Worm (Caenorhabditis elegans) whole organism, L1 larva: Measurements from ENCODE around the gene W04D2.4.
A peak's percentile ranks its signal among the peaks of the same experiment; 100 is the strongest.

ENCODE experiments used
- C16A3.4 ChIP-seq: fragments of 150-350 bp; optimal IDR thresholded peaks from 2 replicates; lab custom pipeline; 2014; ENCODE audit warnings: missing biosample characterization, missing genetic modification characterization
- C34B4.2 ChIP-seq: sonication (generic microtip); optimal IDR thresholded peaks from 2 replicates; lab custom pipeline; 2017; ENCODE audit warnings: mild to moderate bottlenecking, missing genetic modification characterization, missing compliant biosample characterization
- F16B12.6 ChIP-seq: fragments of 150-350 bp; optimal IDR thresholded peaks from 2 replicates; lab custom pipeline; 2014; ENCODE audit warnings: missing biosample characterization, missing genetic modification characterization
- Y116A8C.19 ChIP-seq: sonication (generic microtip); optimal IDR thresholded peaks from 2 replicates; lab custom pipeline; 2016; ENCODE audit warnings: missing compliant biosample characterization, missing genetic modification characterization, borderline replicate concordance
- alr-1 ChIP-seq: fragments of 200-800 bp; sonication (Bioruptor generic); optimal IDR thresholded peaks from 2 replicates; lab custom pipeline; 2018; ENCODE audit warnings: borderline replicate concordance, mild to moderate bottlenecking, missing genetic modification characterization, missing compliant biosample characterization
- blmp-1 ChIP-seq: fragments of 150-350 bp; optimal IDR thresholded peaks from 2 replicates; lab custom pipeline; 2014; ENCODE audit warnings: missing biosample characterization, missing genetic modification characterization
- ceh-63 ChIP-seq: fragments of 200-800 bp; sonication (Bioruptor generic); optimal IDR thresholded peaks from 2 replicates; lab custom pipeline; 2018; ENCODE audit warnings: mild to moderate bottlenecking, missing genetic modification characterization, missing compliant biosample characterization
- ceh-8 ChIP-seq: fragments of 200-800 bp; sonication (Bioruptor generic); optimal IDR thresholded peaks from 2 replicates; lab custom pipeline; 2018; ENCODE audit warnings: mild to moderate bottlenecking, missing genetic modification characterization, moderate library complexity, missing compliant biosample characterization
- ceh-82 ChIP-seq, 3 experiments: fragments of 150-350 bp in 1 of 3; sonication (generic microtip) in 2 of 3; optimal IDR thresholded peaks; 2 replicates each; lab custom pipeline; 2014 to 2017; ENCODE audit warnings: missing biosample characterization in 3 of 3, missing genetic modification characterization in 3 of 3
- ceh-90 ChIP-seq: sonication (generic microtip); optimal IDR thresholded peaks from 2 replicates; lab custom pipeline; 2016; ENCODE audit warnings: missing genetic modification characterization, missing compliant biosample characterization
- ces-1 ChIP-seq: fragments of 150-350 bp; optimal IDR thresholded peaks from 2 replicates; lab custom pipeline; 2014; ENCODE audit warnings: missing biosample characterization, missing genetic modification reagents, missing genetic modification characterization
- dsc-1 ChIP-seq: sonication (generic microtip); optimal IDR thresholded peaks from 2 replicates; lab custom pipeline; 2016; ENCODE audit warnings: mild to moderate bottlenecking, missing genetic modification characterization, missing compliant biosample characterization
- egl-13 ChIP-seq: sonication (generic microtip); optimal IDR thresholded peaks from 2 replicates; lab custom pipeline; 2016; ENCODE audit warnings: missing genotype, missing genetic modification reagents, missing genetic modification characterization, missing compliant biosample characterization
- elt-2 ChIP-seq: sonication (generic microtip); optimal IDR thresholded peaks from 2 replicates; lab custom pipeline; 2016; ENCODE audit warnings: missing genetic modification characterization, mild to moderate bottlenecking, inconsistent platforms, missing compliant biosample characterization, missing genetic modification reagents
- ets-5 ChIP-seq: fragments of 200-800 bp; sonication (Bioruptor generic); IDR thresholded peaks from 2 replicates; pipeline ENCODE4 v1.3.6; 2022; ENCODE audit warnings: missing genetic modification characterization, missing compliant biosample characterization
- fkh-10 ChIP-seq: sonication (generic microtip); optimal IDR thresholded peaks from 2 replicates; lab custom pipeline; 2017; ENCODE audit warnings: missing biosample characterization, missing genetic modification reagents, missing genetic modification characterization
- fkh-4 ChIP-seq: sonication (generic microtip); optimal IDR thresholded peaks from 2 replicates; lab custom pipeline; 2016; ENCODE audit warnings: missing compliant biosample characterization, missing genetic modification characterization, borderline replicate concordance
- fos-1 ChIP-seq: fragments of 150-350 bp; optimal IDR thresholded peaks from 2 replicates; lab custom pipeline; 2014; ENCODE audit warnings: missing biosample characterization, missing genetic modification characterization
- hlh-4 ChIP-seq: sonication (generic microtip); optimal IDR thresholded peaks from 2 replicates; lab custom pipeline; 2016; ENCODE audit warnings: mild to moderate bottlenecking, missing genetic modification characterization, missing compliant biosample characterization
- lin-14 ChIP-seq: fragments of 200-800 bp; sonication (Bioruptor generic); optimal IDR thresholded peaks from 2 replicates; lab custom pipeline; 2018; ENCODE audit warnings: mild to moderate bottlenecking, missing genetic modification characterization, moderate library complexity, missing compliant biosample characterization
- lir-3 ChIP-seq: sonication (generic microtip); optimal IDR thresholded peaks from 2 replicates; lab custom pipeline; 2016; ENCODE audit warnings: mild to moderate bottlenecking, missing genetic modification characterization, moderate library complexity, missing compliant biosample characterization; ENCODE audit not compliant: poor library complexity
- lsy-2 ChIP-seq, 2 experiments: fragments of 150-350 bp; optimal IDR thresholded peaks; 2 replicates each; lab custom pipeline; 2014; ENCODE audit warnings: missing biosample characterization in 2 of 2, missing genetic modification characterization in 2 of 2
- mep-1 ChIP-seq: fragments of 150-350 bp; optimal IDR thresholded peaks from 2 replicates; lab custom pipeline; 2014; ENCODE audit warnings: missing biosample characterization, missing genetic modification characterization
- nhr-19 ChIP-seq: fragments of 200-800 bp; sonication (Bioruptor generic); conservative IDR thresholded peaks from 2 replicates; pipeline ENCODE4 v1.3.6; 2022; ENCODE audit warnings: missing genetic modification characterization, missing compliant biosample characterization
- nhr-237 ChIP-seq: fragments of 150-350 bp; optimal IDR thresholded peaks from 2 replicates; lab custom pipeline; 2014; ENCODE audit warnings: missing biosample characterization, missing genetic modification characterization
- nhr-47 ChIP-seq: sonication (generic microtip); optimal IDR thresholded peaks from 2 replicates; lab custom pipeline; 2016; ENCODE audit warnings: mild to moderate bottlenecking, missing genetic modification characterization, moderate library complexity, missing compliant biosample characterization
- nhr-71 ChIP-seq: sonication (generic microtip); optimal IDR thresholded peaks from 2 replicates; lab custom pipeline; 2016; ENCODE audit warnings: mild to moderate bottlenecking, missing genetic modification characterization, moderate library complexity, missing compliant biosample characterization
- nhr-76 ChIP-seq: sonication (generic microtip); optimal IDR thresholded peaks from 2 replicates; lab custom pipeline; 2017; ENCODE audit warnings: missing biosample characterization, missing genetic modification characterization
- pag-3 ChIP-seq: sonication (generic microtip); optimal IDR thresholded peaks from 2 replicates; lab custom pipeline; 2017; ENCODE audit warnings: missing genetic modification characterization, mild to moderate bottlenecking, missing compliant biosample characterization, antibody characterized with exemption, borderline replicate concordance; ENCODE audit not compliant: insufficient read depth
- rnt-1 ChIP-seq: sonication (generic microtip); optimal IDR thresholded peaks from 2 replicates; lab custom pipeline; 2016; ENCODE audit warnings: mild to moderate bottlenecking, missing genetic modification characterization, moderate library complexity, missing compliant biosample characterization
- snpc-4 ChIP-seq: fragments of 150-350 bp; optimal IDR thresholded peaks from 2 replicates; lab custom pipeline; 2014; ENCODE audit warnings: missing biosample characterization, missing genetic modification characterization
- snu-23 ChIP-seq: sonication (generic microtip); optimal IDR thresholded peaks from 2 replicates; lab custom pipeline; 2016; ENCODE audit warnings: missing genetic modification characterization, missing compliant biosample characterization
- sptf-1 ChIP-seq: fragments of 150-350 bp; optimal IDR thresholded peaks from 2 replicates; lab custom pipeline; 2014; ENCODE audit warnings: missing biosample characterization, missing genetic modification characterization
- sup-37 ChIP-seq: fragments of 200-800 bp; sonication (Bioruptor generic); optimal IDR thresholded peaks from 2 replicates; lab custom pipeline; 2018; ENCODE audit warnings: mild to moderate bottlenecking, missing genetic modification characterization, missing compliant biosample characterization
- swsn-7 ChIP-seq: sonication (generic microtip); optimal IDR thresholded peaks from 2 replicates; lab custom pipeline; 2016; ENCODE audit warnings: missing genetic modification characterization, missing compliant biosample characterization
- tlp-1 ChIP-seq: fragments of 150-350 bp; optimal IDR thresholded peaks from 2 replicates; lab custom pipeline; 2014; ENCODE audit warnings: missing biosample characterization, missing genetic modification characterization
- unc-130 ChIP-seq: fragments of 150-350 bp; optimal IDR thresholded peaks from 2 replicates; lab custom pipeline; 2017; ENCODE audit warnings: missing biosample characterization, missing genetic modification characterization, inconsistent platforms
- unc-30 ChIP-seq: sonication (generic microtip); optimal IDR thresholded peaks from 2 replicates; lab custom pipeline; 2017; ENCODE audit warnings: missing biosample characterization, missing genetic modification characterization
- unc-86 ChIP-seq: sonication (generic microtip); optimal IDR thresholded peaks from 2 replicates; lab custom pipeline; 2016; ENCODE audit warnings: missing genetic modification characterization, missing compliant biosample characterization
- unc-98 ChIP-seq: fragments of 200-800 bp; sonication (Bioruptor generic); IDR thresholded peaks from 2 replicates; pipeline ENCODE4 v1.3.6; 2022; ENCODE audit warnings: missing genetic modification characterization, missing compliant biosample characterization
- vab-15 ChIP-seq: sonication (generic microtip); optimal IDR thresholded peaks from 2 replicates; lab custom pipeline; 2017; ENCODE audit warnings: missing genotype, mild to moderate bottlenecking, missing genetic modification characterization, missing compliant biosample characterization
- xbp-1 ChIP-seq: sonication (generic microtip); optimal IDR thresholded peaks from 2 replicates; lab custom pipeline; 2016; ENCODE audit warnings: missing genetic modification characterization, missing compliant biosample characterization
- ztf-11 ChIP-seq, 2 experiments: sonication (generic microtip); optimal IDR thresholded peaks; 2 replicates each; lab custom pipeline; 2016 to 2017; ENCODE audit warnings: missing genetic modification characterization in 2 of 2, missing biosample characterization in 1 of 2, missing compliant biosample characterization in 1 of 2
- ztf-4 ChIP-seq: fragments of 150-350 bp; optimal IDR thresholded peaks from 2 replicates; lab custom pipeline; 2014; ENCODE audit warnings: missing biosample characterization, missing genetic modification characterization

W04D2.4 gene

DNA sequence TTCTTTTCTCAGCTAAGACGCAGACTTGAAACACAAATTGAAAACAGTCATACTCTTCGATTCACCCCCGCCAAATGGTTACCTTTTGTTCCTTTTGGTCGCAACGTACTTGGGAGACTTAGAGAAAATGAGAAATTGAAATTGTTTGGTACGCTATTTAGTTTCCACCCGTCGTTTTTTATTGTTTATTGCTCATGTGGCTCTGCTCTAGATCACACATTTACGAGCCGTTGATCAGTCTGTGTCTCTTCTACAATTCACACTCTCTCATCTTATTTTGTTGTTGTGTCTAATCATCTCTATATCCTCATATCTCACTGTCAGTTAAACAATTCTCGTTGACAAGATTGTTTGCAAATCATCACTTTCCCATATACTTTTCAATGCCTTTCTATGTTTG is 9.6 kb downstream of the W04D2.4 start (continued):
- TF ChIP-seq ets-5 (GFP tag; lab: Robert Waterston, UW) (no peak), nhr-237 (tag; lab: Kevin White, UChicago) (no peak), ceh-90 (tag; lab: Kevin White, UChicago) (no peak), ceh-63 (no peak), blmp-1 (tag; lab: Kevin White, UChicago) (no peak), rnt-1 (tag; lab: Kevin White, UChicago) (peak; percentile 47), nhr-71 (tag; lab: Kevin White, UChicago) (peak; percentile 24), fkh-10 (no peak), lin-14 (GFP tag; lab: Kevin White, UChicago) (peak; percentile 60), sptf-1 (no peak), fkh-4 (tag; lab: Kevin White, UChicago) (no peak), unc-98 (GFP tag; lab: Robert Waterston, UW) (no peak), snpc-4 (tag; lab: Kevin White, UChicago) (peak; percentile 64), ces-1 (no peak), hlh-4 (tag; lab: Kevin White, UChicago) (no peak), fos-1 (tag; lab: Kevin White, UChicago) (no peak), unc-86 (tag; lab: Kevin White, UChicago) (no peak), sup-37 (no peak), vab-15 (tag; lab: Kevin White, UChicago) (no peak), ztf-4 (no peak), F16B12.6 (no peak), lir-3 (tag; lab: Kevin White, UChicago) (no peak), ceh-8 (GFP tag; lab: Kevin White, UChicago) (no peak)

DNA sequence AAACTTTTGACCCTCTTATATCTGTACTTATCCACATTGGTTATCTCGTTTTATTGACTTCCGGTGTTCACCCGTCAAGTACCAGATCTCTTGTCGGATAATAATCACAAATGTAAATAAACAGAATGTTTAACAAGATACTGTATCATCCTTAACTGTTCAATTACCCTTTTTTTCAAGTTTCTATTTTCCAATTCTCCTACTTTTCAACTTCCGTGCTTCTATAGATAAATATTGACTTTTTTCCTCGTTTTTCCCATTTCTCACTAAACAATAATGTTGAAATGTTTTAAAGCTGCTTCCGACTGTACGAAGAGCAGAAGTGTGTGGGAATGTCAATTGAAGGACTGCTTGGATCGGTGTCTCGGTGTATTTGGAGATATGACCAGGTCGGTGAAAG is 10.6 kb downstream of the W04D2.4 start, which contains the start of gene inx-11:
Gene inx-11, plus strand, starts transcription at position 301 of the 400 bp plus-strand sequence.
- TF ChIP-seq ceh-82 (tag; optimal IDR thresholded peaks at IDR 0.05; lab: Kevin White, UChicago), result no peak
- TF ChIP-seq ceh-63, result no peak
- TF ChIP-seq swsn-7 (tag; lab: Kevin White, UChicago), result no peak
- TF ChIP-seq Y116A8C.19 (tag; lab: Kevin White, UChicago), result no peak
- no peak for TF ChIP-seq alr-1 (tag; lab: Kevin White, UChicago)
- no peak for TF ChIP-seq nhr-76 (tag; lab: Kevin White, UChicago)
- no peak for TF ChIP-seq dsc-1 (tag; lab: Kevin White, UChicago)
- TF ChIP-seq unc-130 (tag; lab: Kevin White, UChicago), result no peak
- no peak for TF ChIP-seq ztf-11 (tag; optimal IDR thresholded peaks at IDR 0.05; lab: Kevin White, UChicago)
- no peak for TF ChIP-seq elt-2
- TF ChIP-seq blmp-1 (tag; lab: Kevin White, UChicago), result no peak
- no peak for TF ChIP-seq unc-30 (tag; lab: Kevin White, UChicago)
- no peak for TF ChIP-seq nhr-47 (tag; lab: Kevin White, UChicago)
- TF ChIP-seq ceh-90 (tag; lab: Kevin White, UChicago), result no peak
- TF ChIP-seq tlp-1 (tag; lab: Kevin White, UChicago), result no peak
- TF ChIP-seq rnt-1 (tag; lab: Kevin White, UChicago), result no peak
- TF ChIP-seq mep-1 (tag; lab: Kevin White, UChicago), result no peak
- TF ChIP-seq egl-13 (tag; lab: Kevin White, UChicago), result no peak

DNA sequence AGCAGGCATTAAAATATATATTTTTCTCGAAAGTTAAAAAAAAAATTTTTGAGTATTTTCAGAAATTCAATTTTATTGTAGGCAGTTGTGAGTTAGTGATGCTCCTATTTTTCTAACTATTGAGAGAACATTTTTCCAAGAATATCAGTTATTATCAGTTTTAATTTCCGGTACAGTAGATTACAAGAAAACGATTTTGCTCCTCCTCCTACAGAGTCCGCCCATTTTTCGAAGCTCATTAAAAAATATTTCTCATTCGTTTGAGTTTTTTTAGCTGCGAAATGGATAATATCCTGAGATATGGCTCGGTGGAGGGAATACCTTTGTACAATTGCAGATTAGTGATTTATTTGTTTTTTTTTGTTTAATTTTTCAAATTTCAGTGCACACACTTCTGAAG is 13.0 kb downstream of the W04D2.4 start, which contains the start of gene srt-39:
Gene srt-39, plus strand, starts transcription at position 301 of the 400 bp plus-strand sequence.
- TF ChIP-seq unc-86 (tag; lab: Kevin White, UChicago), result no peak
- TF ChIP-seq, all 84 proteins: peak for 0

DNA sequence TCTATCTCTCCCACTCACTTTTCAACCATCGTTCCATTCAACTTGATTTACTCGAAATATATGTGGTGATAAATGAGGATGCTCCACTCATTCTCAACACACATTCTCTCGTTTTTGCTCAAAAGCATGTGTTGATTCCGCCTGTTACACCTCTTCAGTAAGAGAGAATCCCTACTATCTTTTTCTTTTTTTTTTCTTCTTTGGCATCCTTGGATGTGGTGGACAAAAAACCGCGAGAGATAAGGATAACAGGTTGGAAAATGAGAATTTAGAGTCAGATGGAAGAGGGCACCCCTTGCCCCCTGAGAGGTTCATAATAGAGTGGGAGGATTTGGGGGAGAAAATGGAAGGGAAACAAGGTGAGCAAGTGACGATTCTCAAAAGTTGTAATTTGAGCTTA is 18.6 kb downstream of the W04D2.4 start:
- peak; percentile 79 for TF ChIP-seq lin-14 (GFP tag; lab: Kevin White, UChicago)
- peak; percentile 40 for TF ChIP-seq nhr-71 (tag; lab: Kevin White, UChicago)
- TF ChIP-seq lsy-2 (tag; optimal IDR thresholded peaks at IDR 0.05; lab: Kevin White, UChicago), result peak in 1 of 2 experiments; percentile 39
- TF ChIP-seq nhr-19 (GFP tag; lab: Robert Waterston, UW), result 0 out of 2 replicates have a peak, but pooled peaks have one; percentile 17
- no peak for TF ChIP-seq xbp-1 (tag; lab: Kevin White, UChicago)
- peak; percentile 44 for TF ChIP-seq rnt-1 (tag; lab: Kevin White, UChicago)
- no peak for TF ChIP-seq C16A3.4 (tag; lab: Kevin White, UChicago)
- TF ChIP-seq snu-23 (GFP tag; lab: Kevin White, UChicago), result peak; percentile 11
- TF ChIP-seq C34B4.2 (tag; lab: Kevin White, UChicago), result no peak
- TF ChIP-seq pag-3 (tag; lab: Kevin White, UChicago), result peak; percentile 95
- TF ChIP-seq mep-1 (tag; lab: Kevin White, UChicago), result peak; percentile 32
